Worm (Caenorhabditis elegans) whole organism, L4/young adult: Measurements from ENCODE around the gene sdpn-1.

ENCODE experiments used
- dao-5 ChIP-seq: sonication (generic microtip); optimal IDR thresholded peaks from 2 replicates; lab custom pipeline; 2016; ENCODE audit warnings: missing genotype, missing genetic modification characterization, moderate library complexity, missing compliant biosample characterization
- him-1 ChIP-seq: sonication (generic microtip); optimal IDR thresholded peaks from 2 replicates; lab custom pipeline; 2016; ENCODE audit warnings: missing genotype, missing genetic modification reagents, missing genetic modification characterization, missing compliant biosample characterization

DNA sequence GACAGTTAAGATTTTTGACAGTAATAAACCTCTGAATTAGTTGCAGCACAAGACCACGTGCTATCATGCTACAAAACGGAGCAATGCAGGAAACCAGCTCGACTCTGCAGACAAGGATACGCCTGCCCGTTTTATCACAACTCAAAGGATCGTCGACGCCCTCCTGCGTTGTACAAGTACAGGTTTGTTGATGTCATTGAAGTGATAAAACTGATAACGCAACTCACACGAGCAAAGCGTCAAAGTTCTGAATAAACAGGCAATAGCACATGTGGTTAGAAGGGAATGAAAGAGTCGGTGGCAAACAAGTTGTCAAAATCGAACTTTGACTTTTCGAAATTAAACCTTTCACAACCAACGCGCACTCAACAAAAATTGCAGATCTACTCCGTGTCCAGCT is 24.7 kb upstream of the sdpn-1 start:
- TF ChIP-seq him-1 (tag; lab: Kevin White, UChicago): no peak
- no peak for TF ChIP-seq dao-5
